Worm (Caenorhabditis elegans) whole organism, late embryonic: ENCODE data around the gene Y41D4A.3.

Experiments
- C08G9.2 ChIP-seq: sonication (generic microtip); optimal IDR thresholded peaks from 2 replicates; lab custom pipeline; 2016; ENCODE audit warnings: mild to moderate bottlenecking, missing genetic modification characterization, moderate library complexity, missing compliant biosample characterization
- C38D4.7 ChIP-seq: fragments of 200-800 bp; sonication (Bioruptor generic); optimal IDR thresholded peaks from 2 replicates; lab custom pipeline; 2018; ENCODE audit warnings: mild to moderate bottlenecking, missing genetic modification characterization, moderate library complexity, missing compliant biosample characterization
- F13H6.1 ChIP-seq: sonication (generic microtip); optimal IDR thresholded peaks from 2 replicates; lab custom pipeline; 2016; ENCODE audit warnings: missing genetic modification characterization, missing compliant biosample characterization
- ama-1 ChIP-seq: fragments of 150-350 bp; optimal IDR thresholded peaks from 2 replicates; lab custom pipeline; 2014
- ceh-14 ChIP-seq: sonication (generic microtip); optimal IDR thresholded peaks from 2 replicates; lab custom pipeline; 2016; ENCODE audit warnings: missing genotype, missing genetic modification characterization, missing compliant biosample characterization
- elt-2 ChIP-seq: sonication (generic microtip); optimal IDR thresholded peaks from 2 replicates; lab custom pipeline; 2016; ENCODE audit warnings: missing genetic modification reagents, missing genetic modification characterization, missing compliant biosample characterization
- lin-11 ChIP-seq: fragments of 200-800 bp; sonication (Bioruptor generic); optimal IDR thresholded peaks from 2 replicates; lab custom pipeline; 2018; ENCODE audit warnings: mild to moderate bottlenecking, missing genetic modification characterization, missing compliant biosample characterization
- pqm-1 ChIP-seq: sonication (generic microtip); optimal IDR thresholded peaks from 2 replicates; lab custom pipeline; 2016; ENCODE audit warnings: missing genetic modification characterization, missing compliant biosample characterization
- sox-2 ChIP-seq: fragments of 200-800 bp; sonication (Bioruptor generic); IDR thresholded peaks from 2 replicates; pipeline ENCODE4 v1.3.6; 2022; ENCODE audit warnings: missing genetic modification reagents, missing genetic modification characterization, missing compliant biosample characterization

DNA sequence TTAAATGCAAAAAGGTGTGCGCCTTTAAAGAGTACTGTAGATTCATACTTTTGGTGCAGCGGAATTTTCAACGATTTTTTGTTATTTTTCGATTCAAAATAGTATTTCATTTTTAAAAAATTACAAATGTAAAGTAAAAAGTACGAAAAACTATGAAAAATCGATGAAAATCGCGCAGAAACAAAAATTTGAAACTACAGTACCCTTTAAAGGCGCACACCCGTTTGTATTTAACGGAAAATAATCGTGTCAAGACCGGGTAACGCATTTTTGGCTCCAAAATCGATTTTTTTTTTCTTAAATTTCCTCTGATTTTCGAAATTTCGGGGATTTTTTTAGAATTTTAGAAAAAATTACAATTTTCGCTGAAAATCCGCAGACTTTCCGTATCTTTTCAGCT is 45.6 kb upstream of the Y41D4A.3 start:
- no peak for TF ChIP-seq C38D4.7 (GFP tag; lab: Kevin White, UChicago)
- no peak for TF ChIP-seq sox-2
- TF ChIP-seq elt-2 (tag; lab: Kevin White, UChicago): no peak
- no peak for TF ChIP-seq ama-1 (lab: Kevin White, UChicago)
- TF ChIP-seq pqm-1: no peak
- no peak for TF ChIP-seq lin-11 (tag; lab: Kevin White, UChicago)
- TF ChIP-seq C08G9.2: no peak
- no peak for TF ChIP-seq F13H6.1 (tag; lab: Kevin White, UChicago)
- TF ChIP-seq ceh-14 (tag; lab: Kevin White, UChicago): no peak
